Worm (Caenorhabditis elegans) whole organism, midembryonic: ENCODE results near the gene nsy-1.

Experiments
- T22C8.4 ChIP-seq: fragments of 200-800 bp; sonication (Bioruptor generic); IDR thresholded peaks from 2 replicates; pipeline ENCODE4 v1.3.6; 2022; ENCODE audit warnings: missing genetic modification characterization, missing compliant biosample characterization
- cog-1 ChIP-seq: sonication (generic microtip); optimal IDR thresholded peaks from 2 replicates; lab custom pipeline; 2016; ENCODE audit warnings: missing genetic modification characterization, missing compliant biosample characterization
- flt-1 ChIP-seq: fragments of 200-800 bp; sonication (Bioruptor generic); IDR thresholded peaks from 2 replicates; pipeline ENCODE4 v1.3.6; 2022; ENCODE audit warnings: missing genetic modification characterization, missing compliant biosample characterization
- klf-2 ChIP-seq: fragments of 200-800 bp; sonication (Bioruptor generic); conservative IDR thresholded peaks from 2 replicates; pipeline ENCODE4 v1.3.6; 2022; ENCODE audit warnings: missing genetic modification reagents, missing genetic modification characterization, missing compliant biosample characterization
- med-1 ChIP-seq: sonication (generic microtip); optimal IDR thresholded peaks from 2 replicates; lab custom pipeline; 2017; ENCODE audit warnings: missing genetic modification characterization, mild to moderate bottlenecking, missing compliant biosample characterization, antibody characterized with exemption, missing genetic modification reagents; ENCODE audit not compliant: insufficient read depth
- ref-1 ChIP-seq: fragments of 200-800 bp; sonication (Bioruptor generic); conservative IDR thresholded peaks from 2 replicates; pipeline ENCODE4 v1.3.6; 2022; ENCODE audit warnings: missing genetic modification reagents, missing genetic modification characterization, missing compliant biosample characterization
- ztf-23 ChIP-seq: fragments of 200-800 bp; sonication (Bioruptor generic); IDR thresholded peaks from 2 replicates; pipeline ENCODE4 v1.3.6; 2022; ENCODE audit warnings: missing genetic modification reagents, missing genetic modification characterization, missing compliant biosample characterization

DNA sequence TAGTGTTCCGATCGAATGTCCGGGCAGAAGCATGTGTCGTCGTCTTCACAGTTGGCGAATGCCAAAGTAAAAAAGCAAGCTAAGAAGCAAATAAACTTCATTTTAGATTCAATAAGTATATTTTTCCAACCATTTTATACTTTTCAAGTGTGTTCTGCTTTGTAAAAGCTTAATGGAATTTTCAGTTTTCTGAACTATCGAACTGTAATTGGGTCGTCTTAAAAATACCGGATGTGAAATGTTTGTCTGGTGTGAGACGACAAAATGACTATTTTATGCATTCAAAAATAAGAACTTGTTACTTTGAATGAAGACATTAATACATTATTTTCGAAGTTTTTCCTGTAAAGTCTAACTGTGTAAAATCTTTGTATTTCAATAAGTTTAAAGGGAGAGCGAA is 23.9 kb upstream of the nsy-1 start, which contains the start of gene F59A6.11:
- TF ChIP-seq klf-2 (no peak), flt-1 (GFP tag; lab: Robert Waterston, UW) (no peak), med-1 (GFP tag; lab: Kevin White, UChicago) (no peak), ref-1 (GFP tag; lab: Robert Waterston, UW) (no peak), ztf-23 (GFP tag; lab: Robert Waterston, UW) (no peak), T22C8.4 (GFP tag; lab: Robert Waterston, UW) (no peak), cog-1 (no peak)
